Worm (Caenorhabditis elegans) whole organism, L4 larva: Measurements from ENCODE around the gene C54E10.7.

Experiments
- F10B5.3 ChIP-seq: sonication (generic microtip); optimal IDR thresholded peaks from 2 replicates; lab custom pipeline; 2016; ENCODE audit warnings: mild to moderate bottlenecking, missing genetic modification characterization, missing compliant biosample characterization
- F37D6.2 ChIP-seq: sonication (generic microtip); optimal IDR thresholded peaks from 2 replicates; lab custom pipeline; 2016; ENCODE audit warnings: mild to moderate bottlenecking, missing genetic modification characterization, missing compliant biosample characterization
- F44E2.7 ChIP-seq: fragments of 200-800 bp; sonication (Bioruptor generic); IDR thresholded peaks from 2 replicates; pipeline ENCODE4 v2.1.2; 2022; ENCODE audit warnings: missing genetic modification characterization, missing compliant biosample characterization
- T26A8.4 ChIP-seq: fragments of 200-800 bp; sonication (Bioruptor generic); IDR thresholded peaks from 2 replicates; pipeline ENCODE4 v1.3.6; 2022; ENCODE audit warnings: missing genetic modification characterization, missing compliant biosample characterization
- ZK546.5 ChIP-seq, 2 experiments: sonication (generic microtip); optimal IDR thresholded peaks; 2 replicates each; lab custom pipeline; 2017; ENCODE audit warnings: missing biosample characterization in 2 of 2, missing genetic modification characterization in 2 of 2
- ceh-62 ChIP-seq: sonication (generic microtip); optimal IDR thresholded peaks from 2 replicates; lab custom pipeline; 2017; ENCODE audit warnings: missing biosample characterization, missing genetic modification characterization
- cey-2 ChIP-seq: sonication (generic microtip); optimal IDR thresholded peaks from 3 replicates; lab custom pipeline; 2017; ENCODE audit warnings: missing genetic modification characterization, mild to moderate bottlenecking, missing compliant biosample characterization, antibody characterized with exemption, borderline replicate concordance; ENCODE audit not compliant: insufficient read depth
- ctbp-1 ChIP-seq: fragments of 200-800 bp; sonication (Bioruptor generic); IDR thresholded peaks from 2 replicates; pipeline ENCODE4 v1.3.6; 2022; ENCODE audit warnings: missing genetic modification reagents, missing genetic modification characterization, missing compliant biosample characterization
- daf-12 ChIP-seq: fragments of 150-350 bp; optimal IDR thresholded peaks from 2 replicates; lab custom pipeline; 2014; ENCODE audit warnings: missing biosample characterization, missing genetic modification reagents, missing genetic modification characterization
- daf-16 ChIP-seq, 3 experiments: sonication (generic microtip); optimal IDR thresholded peaks; 2 replicates each; lab custom pipeline; 2016 to 2017; ENCODE audit warnings: missing genetic modification characterization in 3 of 3, missing genetic modification reagents in 3 of 3, mild to moderate bottlenecking in 2 of 3, missing compliant biosample characterization in 2 of 3, missing biosample characterization in 1 of 3, moderate library complexity in 1 of 3
- daf-19 ChIP-seq: fragments of 200-800 bp; sonication (Bioruptor generic); conservative IDR thresholded peaks from 2 replicates; pipeline ENCODE4 v1.3.6; 2022; ENCODE audit warnings: missing genetic modification characterization, missing compliant biosample characterization
- dmd-6 ChIP-seq: fragments of 200-800 bp; sonication (Bioruptor generic); IDR thresholded peaks from 2 replicates; pipeline ENCODE4 v1.3.6; 2022; ENCODE audit warnings: missing genetic modification reagents, missing genetic modification characterization, missing compliant biosample characterization
- dmd-8 ChIP-seq: fragments of 200-800 bp; sonication (Bioruptor generic); IDR thresholded peaks from 2 replicates; pipeline ENCODE4 v1.3.6; 2022; ENCODE audit warnings: missing genetic modification characterization, missing compliant biosample characterization
- dmd-9 ChIP-seq: fragments of 200-800 bp; sonication (Bioruptor generic); IDR thresholded peaks from 2 replicates; pipeline ENCODE4 v1.3.6; 2022; ENCODE audit warnings: missing genetic modification reagents, missing genetic modification characterization, missing compliant biosample characterization
- dve-1 ChIP-seq: sonication (generic microtip); optimal IDR thresholded peaks from 2 replicates; lab custom pipeline; 2017; ENCODE audit warnings: antibody characterized with exemption, mild to moderate bottlenecking, missing genetic modification characterization, missing compliant biosample characterization; ENCODE audit not compliant: insufficient read depth
- hlh-11 ChIP-seq: fragments of 200-800 bp; sonication (Bioruptor generic); optimal IDR thresholded peaks from 2 replicates; lab custom pipeline; 2018; ENCODE audit warnings: mild to moderate bottlenecking, missing genetic modification characterization, missing compliant biosample characterization
- hlh-30 ChIP-seq: sonication (generic microtip); optimal IDR thresholded peaks from 2 replicates; lab custom pipeline; 2017; ENCODE audit warnings: antibody characterized with exemption, mild to moderate bottlenecking, missing genetic modification characterization, missing compliant biosample characterization; ENCODE audit not compliant: insufficient read depth
- lin-38 ChIP-seq: fragments of 200-800 bp; sonication (Bioruptor generic); IDR thresholded peaks from 2 replicates; pipeline ENCODE4 v1.3.6; 2022; ENCODE audit warnings: missing genetic modification reagents, missing genetic modification characterization, missing compliant biosample characterization
- lir-3 ChIP-seq: sonication (generic microtip); optimal IDR thresholded peaks from 2 replicates; lab custom pipeline; 2016; ENCODE audit warnings: mild to moderate bottlenecking, missing genetic modification characterization, missing compliant biosample characterization
- lsy-2 ChIP-seq, 2 experiments: fragments of 150-350 bp in 1 of 2; sonication (generic microtip) in 1 of 2; optimal IDR thresholded peaks; 2 replicates each; lab custom pipeline; 2014 to 2017; ENCODE audit warnings: missing biosample characterization in 2 of 2, missing genetic modification characterization in 2 of 2
- mdl-1 ChIP-seq, 2 experiments: fragments of 150-350 bp in 1 of 2; sonication (generic microtip) in 1 of 2; optimal IDR thresholded peaks; 2 replicates each; lab custom pipeline; 2014 to 2017; ENCODE audit warnings: missing biosample characterization in 2 of 2, missing genetic modification characterization in 2 of 2
- mdt-29 ChIP-seq: fragments of 200-800 bp; sonication (Bioruptor generic); IDR thresholded peaks from 2 replicates; pipeline ENCODE4 v1.3.6; 2022; ENCODE audit warnings: missing genetic modification reagents, missing genetic modification characterization, missing compliant biosample characterization
- mep-1 ChIP-seq: fragments of 150-350 bp; sonication (generic microtip); optimal IDR thresholded peaks from 3 replicates; lab custom pipeline; 2014; ENCODE audit warnings: missing biosample characterization, missing genetic modification characterization
- mes-2 ChIP-seq: sonication (generic microtip); optimal IDR thresholded peaks from 2 replicates; lab custom pipeline; 2016; ENCODE audit warnings: missing genotype, mild to moderate bottlenecking, missing genetic modification characterization, missing compliant biosample characterization; ENCODE audit not compliant: poor library complexity, severe bottlenecking
- mxl-3 ChIP-seq: fragments of 200-800 bp; sonication (Bioruptor generic); optimal IDR thresholded peaks from 2 replicates; lab custom pipeline; 2018; ENCODE audit warnings: mild to moderate bottlenecking, missing genetic modification characterization, missing compliant biosample characterization
- nhr-10 ChIP-seq: fragments of 150-350 bp; optimal IDR thresholded peaks from 2 replicates; lab custom pipeline; 2014; ENCODE audit warnings: missing biosample characterization, missing genetic modification characterization
- nhr-102 ChIP-seq: sonication (generic microtip); optimal IDR thresholded peaks from 2 replicates; lab custom pipeline; 2016; ENCODE audit warnings: mild to moderate bottlenecking, missing genetic modification characterization, moderate library complexity, missing compliant biosample characterization
- nhr-11 ChIP-seq: fragments of 150-350 bp; optimal IDR thresholded peaks from 2 replicates; lab custom pipeline; 2014; ENCODE audit warnings: missing biosample characterization, missing genetic modification characterization
- nhr-28 ChIP-seq: fragments of 150-350 bp; optimal IDR thresholded peaks from 2 replicates; lab custom pipeline; 2014; ENCODE audit warnings: missing biosample characterization, missing genetic modification characterization
- nhr-48 ChIP-seq: sonication (generic microtip); optimal IDR thresholded peaks from 2 replicates; lab custom pipeline; 2016; ENCODE audit warnings: mild to moderate bottlenecking, missing genetic modification characterization, missing compliant biosample characterization
- nhr-77 ChIP-seq: fragments of 150-350 bp; optimal IDR thresholded peaks from 2 replicates; lab custom pipeline; 2014; ENCODE audit warnings: missing biosample characterization, missing genetic modification characterization
- rbr-2 ChIP-seq: sonication (generic microtip); optimal IDR thresholded peaks from 2 replicates; lab custom pipeline; 2016; ENCODE audit warnings: missing genotype, missing genetic modification characterization, missing compliant biosample characterization
- set-16 ChIP-seq: fragments of 200-800 bp; sonication (Bioruptor generic); IDR thresholded peaks from 2 replicates; pipeline ENCODE4 v1.3.6; 2022; ENCODE audit warnings: missing genetic modification reagents, missing genetic modification characterization, missing compliant biosample characterization
- tag-97 ChIP-seq: fragments of 200-800 bp; sonication (Bioruptor generic); IDR thresholded peaks from 2 replicates; pipeline ENCODE4 v1.3.6; 2022; ENCODE audit warnings: missing genetic modification characterization, missing compliant biosample characterization
- unc-62 ChIP-seq, 3 experiments: fragments of 150-350 bp in 1 of 3; sonication (generic microtip); optimal IDR thresholded peaks in 2 of 3; peaks in 1 of 3; 1 replicate in 1 of 3; 2 replicates in 2 of 3; lab custom pipeline; 2014 to 2017; ENCODE audit warnings: missing biosample characterization in 3 of 3, missing genetic modification characterization in 3 of 3, missing genetic modification reagents in 3 of 3, missing genotype in 1 of 3
- zag-1 ChIP-seq: fragments of 150-350 bp; optimal IDR thresholded peaks from 2 replicates; lab custom pipeline; 2014; ENCODE audit warnings: missing biosample characterization, missing genetic modification characterization
- zfp-2 ChIP-seq: sonication (generic microtip); optimal IDR thresholded peaks from 2 replicates; lab custom pipeline; 2016; ENCODE audit warnings: mild to moderate bottlenecking, missing genetic modification characterization, missing compliant biosample characterization
- zfp-3 ChIP-seq: fragments of 200-800 bp; sonication (Bioruptor generic); conservative IDR thresholded peaks from 2 replicates; pipeline ENCODE4 v1.3.6; 2022; ENCODE audit warnings: missing genetic modification reagents, missing genetic modification characterization, missing compliant biosample characterization
- ztf-7 ChIP-seq: fragments of 150-350 bp; optimal IDR thresholded peaks from 2 replicates; lab custom pipeline; 2014; ENCODE audit warnings: missing biosample characterization, missing genetic modification characterization

The C54E10.7 gene

ce11 chrV:18842468-18842867 is 31.0 kb downstream of the C54E10.7 start:
- TF ChIP-seq F44E2.7 (GFP tag; lab: Robert Waterston, UW) = no peak
- TF ChIP-seq unc-62 (GFP tag; optimal IDR thresholded peaks at IDR 0.05 in 1 of 2; lab: Kevin White, UChicago) = peak in 1 of 2 experiments; percentile 50
- TF ChIP-seq unc-62 (tag; optimal IDR thresholded peaks at IDR 0.05; lab: Kevin White, UChicago) = no peak
- no peak for TF ChIP-seq F37D6.2 (tag; lab: Kevin White, UChicago)
- TF ChIP-seq, all 104 proteins: peak for 1

- TF ChIP-seq nhr-11 (tag; lab: Kevin White, UChicago) (no peak), dve-1 (tag; lab: Kevin White, UChicago) (no peak), mes-2 (tag; lab: Kevin White, UChicago) (no peak)
- TF ChIP-seq, all 104 proteins: peak for 0
Observed at ce11 chrV:18846480-18846879, 35.0 kb downstream of the C54E10.7 start, which contains the start of gene nhr-230. TSS of gene nhr-230 (plus strand) at chrV:18846780.

- TF ChIP-seq zag-1 (tag; lab: Kevin White, UChicago) (no peak), dmd-9 (GFP tag; lab: Robert Waterston, UW) (no peak), nhr-48 (no peak), nhr-77 (tag; lab: Kevin White, UChicago) (no peak), lin-38 (GFP tag; lab: Robert Waterston, UW) (no peak), daf-16 (GFP tag; optimal IDR thresholded peaks at IDR 0.05; lab: Kevin White, UChicago) (no peak), daf-16 (tag; optimal IDR thresholded peaks at IDR 0.05; lab: Kevin White, UChicago) (no peak), cey-2 (tag; lab: Kevin White, UChicago) (no peak), rbr-2 (tag; lab: Kevin White, UChicago) (no peak), hlh-11 (no peak), daf-19 (no peak), ZK546.5 (tag; optimal IDR thresholded peaks at IDR 0.05; lab: Kevin White, UChicago) (no peak), tag-97 (GFP tag; lab: Robert Waterston, UW) (no peak), zfp-2 (tag; lab: Kevin White, UChicago) (no peak), nhr-102 (no peak)
Observed at ce11 chrV:18848578-18848977, 37.1 kb downstream of the C54E10.7 start.

ce11 chrV:18854788-18855187 is 43.3 kb downstream of the C54E10.7 start:
- TF ChIP-seq nhr-28 (tag; lab: Kevin White, UChicago) (peak; percentile 6), ceh-62 (tag; lab: Kevin White, UChicago) (no peak)

- TF ChIP-seq nhr-10 (tag; lab: Kevin White, UChicago) (no peak), unc-62 (GFP tag; optimal IDR thresholded peaks at IDR 0.05 in 1 of 2; lab: Kevin White, UChicago) (peak in 1 of 2 experiments; percentile 1), unc-62 (tag; optimal IDR thresholded peaks at IDR 0.05; lab: Kevin White, UChicago) (no peak), F10B5.3 (no peak), lir-3 (no peak)
Observed at ce11 chrV:18859121-18859520, 47.7 kb downstream of the C54E10.7 start, which contains the start of gene wars-1. TSS of gene wars-1 (minus strand) at chrV:18859221.

- TF ChIP-seq mxl-3 (GFP tag; lab: Kevin White, UChicago) = peak; percentile 61
- TF ChIP-seq daf-12 = no peak
- TF ChIP-seq zag-1 (tag; lab: Kevin White, UChicago) = no peak
- no peak for TF ChIP-seq tag-97 (GFP tag; lab: Robert Waterston, UW)
- no peak for TF ChIP-seq zfp-2 (tag; lab: Kevin White, UChicago)
- no peak for TF ChIP-seq lir-3
- no peak for TF ChIP-seq T26A8.4 (GFP tag; lab: Robert Waterston, UW)
- TF ChIP-seq ztf-7 (tag; lab: Kevin White, UChicago) = no peak
- TF ChIP-seq set-16 = no peak
- TF ChIP-seq dve-1 (tag; lab: Kevin White, UChicago) = peak; percentile 56
- peak; percentile 29 for TF ChIP-seq hlh-11
- TF ChIP-seq zfp-3 (GFP tag; lab: Robert Waterston, UW) = no peak
- peak; percentile 49 for TF ChIP-seq nhr-28 (tag; lab: Kevin White, UChicago)
- no peak for TF ChIP-seq F10B5.3
- no peak for TF ChIP-seq ctbp-1
- TF ChIP-seq daf-19 = no peak
- TF ChIP-seq mep-1 (tag; lab: Kevin White, UChicago) = peak; percentile 39
- no peak for TF ChIP-seq mdt-29 (GFP tag; lab: Robert Waterston, UW)
- TF ChIP-seq dmd-6 (GFP tag; lab: Robert Waterston, UW) = peak; percentile 21; the same call in 1 of the 2 replicates
- TF ChIP-seq lsy-2 (tag; optimal IDR thresholded peaks at IDR 0.05; lab: Kevin White, UChicago) = peak in 1 of 2 experiments; percentile 38
- no peak for TF ChIP-seq dmd-8 (GFP tag; lab: Robert Waterston, UW)
- peak in 1 of 2 experiments; percentile 21 for TF ChIP-seq mdl-1 (tag; optimal IDR thresholded peaks at IDR 0.05; lab: Kevin White, UChicago)
- no peak for TF ChIP-seq hlh-30
Observed at ce11 chrV:18868517-18868916, 57.1 kb downstream of the C54E10.7 start.
